Worm (Caenorhabditis elegans) whole organism, L2 larva: ENCODE results near the gene F26G1.1.

Source experiments
- F13H6.1 ChIP-seq: sonication (generic microtip); optimal IDR thresholded peaks from 2 replicates; lab custom pipeline; 2016; ENCODE audit warnings: missing genetic modification characterization, missing compliant biosample characterization
- elt-3 ChIP-seq: sonication (generic microtip); optimal IDR thresholded peaks from 2 replicates; lab custom pipeline; 2017; ENCODE audit warnings: missing biosample characterization, missing genetic modification characterization
- fos-1 ChIP-seq: fragments of 150-350 bp; optimal IDR thresholded peaks from 2 replicates; lab custom pipeline; 2014; ENCODE audit warnings: missing biosample characterization, missing genetic modification characterization
- lsy-2 ChIP-seq, 2 experiments: fragments of 150-350 bp in 1 of 2; sonication (generic microtip) in 1 of 2; optimal IDR thresholded peaks; 2 replicates each; lab custom pipeline; 2014 to 2017; ENCODE audit warnings: missing biosample characterization in 2 of 2, missing genetic modification characterization in 2 of 2
- mdl-1 ChIP-seq, 2 experiments: fragments of 150-350 bp in 1 of 2; sonication (generic microtip) in 1 of 2; optimal IDR thresholded peaks; 2 replicates each; lab custom pipeline; 2017; ENCODE audit warnings: missing biosample characterization in 2 of 2, missing genetic modification characterization in 2 of 2
- nhr-23 ChIP-seq: fragments of 150-350 bp; optimal IDR thresholded peaks from 2 replicates; lab custom pipeline; 2014; ENCODE audit warnings: missing biosample characterization, missing genetic modification reagents, missing genetic modification characterization
- nhr-25 ChIP-seq: fragments of 150-350 bp; sonication (generic microtip); optimal IDR thresholded peaks from 3 replicates; lab custom pipeline; 2014; ENCODE audit warnings: missing biosample characterization, missing genetic modification characterization
- nhr-6 ChIP-seq: fragments of 150-350 bp; optimal IDR thresholded peaks from 2 replicates; lab custom pipeline; 2014; ENCODE audit warnings: missing biosample characterization, missing genetic modification characterization
- snpc-4 ChIP-seq: fragments of 150-350 bp; optimal IDR thresholded peaks from 2 replicates; lab custom pipeline; 2014; ENCODE audit warnings: missing biosample characterization, missing genetic modification characterization
- zag-1 ChIP-seq: fragments of 150-350 bp; optimal IDR thresholded peaks from 2 replicates; lab custom pipeline; 2014; ENCODE audit warnings: missing biosample characterization, missing genetic modification characterization
- ztf-11 ChIP-seq: sonication (generic microtip); optimal IDR thresholded peaks from 2 replicates; lab custom pipeline; 2017; ENCODE audit warnings: missing biosample characterization, missing genetic modification characterization

DNA sequence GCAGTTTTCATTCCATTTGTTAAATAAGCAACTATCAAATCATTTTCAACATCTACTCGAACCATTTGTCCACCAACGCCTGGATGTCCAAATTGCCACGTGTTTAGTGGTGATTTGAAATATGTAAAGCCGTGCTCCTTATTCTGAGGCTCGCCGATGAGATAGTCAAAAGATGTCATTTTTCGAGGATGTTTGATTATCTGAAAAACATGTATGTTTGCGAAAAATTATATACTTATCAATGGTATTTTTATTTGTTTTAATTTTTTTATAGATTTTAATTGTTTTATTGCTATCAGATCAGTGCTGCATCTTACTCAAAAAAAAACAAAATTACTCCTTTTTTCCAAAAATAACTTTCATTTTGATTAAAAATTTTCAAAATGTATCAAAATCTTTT lies 27.4 kb downstream of the F26G1.1 start:
- no peak for TF ChIP-seq nhr-6 (tag; lab: Kevin White, UChicago)
- TF ChIP-seq mdl-1 (tag; optimal IDR thresholded peaks at IDR 0.05; lab: Kevin White, UChicago), result no peak
- TF ChIP-seq snpc-4, result no peak
- TF ChIP-seq ztf-11, result no peak
- no peak for TF ChIP-seq nhr-23 (tag; lab: Kevin White, UChicago)
- no peak for TF ChIP-seq zag-1 (tag; lab: Kevin White, UChicago)
- TF ChIP-seq fos-1 (tag; lab: Kevin White, UChicago), result no peak
- no peak for TF ChIP-seq nhr-25
- TF ChIP-seq elt-3 (tag; lab: Kevin White, UChicago), result no peak
- no peak for TF ChIP-seq F13H6.1
- TF ChIP-seq lsy-2 (tag; optimal IDR thresholded peaks at IDR 0.05; lab: Kevin White, UChicago), result no peak
